Fruit fly (Drosophila melanogaster) whole organism, embryonic: ENCODE data around the gene fkh.

ENCODE experiments used
- B-H2 ChIP-seq: fragments of 200-800 bp; sonication (Bioruptor generic); optimal IDR thresholded peaks from 2 replicates; lab custom pipeline; 2018; ENCODE audit warnings: missing biosample characterization, mild to moderate bottlenecking, missing genetic modification characterization
- Blimp-1 ChIP-seq: fragments of 200-800 bp; sonication (Bioruptor generic); optimal IDR thresholded peaks from 3 replicates; lab custom pipeline; 2018; ENCODE audit warnings: missing biosample characterization, missing genetic modification characterization, mild to moderate bottlenecking, moderate library complexity, missing genetic modification reagents
- CG10321 ChIP-seq: fragments of 200-800 bp; sonication (Bioruptor generic); IDR thresholded peaks from 2 replicates; pipeline ENCODE4 v1.3.6; 2022; ENCODE audit warnings: missing biosample characterization, missing genetic modification characterization
- CG11093 ChIP-seq: fragments of 200-800 bp; sonication (Bioruptor generic); IDR thresholded peaks from 3 replicates; pipeline ENCODE4 v1.3.6; 2022; ENCODE audit warnings: missing biosample characterization, missing genetic modification characterization
- CG12071 ChIP-seq: fragments of 200-800 bp; sonication (Bioruptor generic); optimal IDR thresholded peaks from 3 replicates; lab custom pipeline; 2018; ENCODE audit warnings: missing biosample characterization, mild to moderate bottlenecking, missing genetic modification characterization
- CG12744 ChIP-seq: fragments of 200-800 bp; sonication (Bioruptor generic); optimal IDR thresholded peaks from 2 replicates; lab custom pipeline; 2016; ENCODE audit warnings: missing biosample characterization, missing genetic modification characterization
- CG12769 ChIP-seq: fragments of 200-800 bp; sonication (Bioruptor generic); optimal IDR thresholded peaks from 2 replicates; lab custom pipeline; 2019; ENCODE audit warnings: missing biosample characterization, mild to moderate bottlenecking, missing genetic modification characterization, moderate library complexity
- CG12942 ChIP-seq: fragments of 200-800 bp; sonication (Bioruptor generic); optimal IDR thresholded peaks from 3 replicates; lab custom pipeline; 2016; ENCODE audit warnings: missing biosample characterization, missing genetic modification characterization
- CG15269 ChIP-seq: fragments of 200-800 bp; sonication (Bioruptor generic); optimal IDR thresholded peaks from 2 replicates; lab custom pipeline; 2018; ENCODE audit warnings: missing biosample characterization, mild to moderate bottlenecking, missing genetic modification characterization, moderate library complexity
- CG17359 ChIP-seq: fragments of 200-800 bp; sonication (Bioruptor generic); optimal IDR thresholded peaks from 3 replicates; lab custom pipeline; 2018; ENCODE audit warnings: missing biosample characterization, mild to moderate bottlenecking, missing genetic modification characterization, moderate library complexity
- CG18011 ChIP-seq: fragments of 200-800 bp; sonication (Bioruptor generic); optimal IDR thresholded peaks from 2 replicates; lab custom pipeline; 2017; ENCODE audit warnings: missing biosample characterization, missing genetic modification characterization, mild to moderate bottlenecking, moderate library complexity, missing genotype
- CG2678 ChIP-seq: fragments of 200-800 bp; sonication (Bioruptor generic); optimal IDR thresholded peaks from 3 replicates; lab custom pipeline; 2019; ENCODE audit warnings: missing biosample characterization, mild to moderate bottlenecking, missing genetic modification characterization, moderate library complexity
- CG32532 ChIP-seq: fragments of 200-800 bp; sonication (Bioruptor generic); IDR thresholded peaks from 2 replicates; pipeline ENCODE4 v1.3.6; 2022; ENCODE audit warnings: missing biosample characterization, missing genetic modification characterization
- CG4424 ChIP-seq: fragments of 200-800 bp; sonication (Bioruptor generic); optimal IDR thresholded peaks from 3 replicates; lab custom pipeline; 2016; ENCODE audit warnings: missing biosample characterization, missing genetic modification characterization
- CG6654 ChIP-seq: fragments of 200-800 bp; sonication (Bioruptor generic); optimal IDR thresholded peaks from 2 replicates; lab custom pipeline; 2017; ENCODE audit warnings: missing biosample characterization, mild to moderate bottlenecking, missing genetic modification characterization
- CG7357 ChIP-seq: fragments of 200-800 bp; sonication (Bioruptor generic); IDR thresholded peaks from 3 replicates; pipeline ENCODE4 v1.3.6; 2022; ENCODE audit warnings: missing biosample characterization, missing genetic modification characterization
- CG7372 ChIP-seq: fragments of 200-800 bp; sonication (Bioruptor generic); IDR thresholded peaks from 2 replicates; pipeline ENCODE4 v1.3.6; 2022; ENCODE audit warnings: missing biosample characterization, missing genetic modification characterization
- CG7556 ChIP-seq: fragments of 200-800 bp; sonication (Bioruptor generic); optimal IDR thresholded peaks from 2 replicates; lab custom pipeline; 2017; ENCODE audit warnings: missing biosample characterization, mild to moderate bottlenecking, missing genetic modification characterization
- CG7745 ChIP-seq: fragments of 200-800 bp; sonication (Bioruptor generic); optimal IDR thresholded peaks from 2 replicates; lab custom pipeline; 2018; ENCODE audit warnings: missing biosample characterization, mild to moderate bottlenecking, missing genetic modification characterization, moderate library complexity
- CG7963 ChIP-seq: fragments of 200-800 bp; sonication (Bioruptor generic); IDR thresholded peaks from 3 replicates; pipeline ENCODE4 v1.3.6; 2022; ENCODE audit warnings: missing biosample characterization, missing genetic modification characterization; ENCODE audit not compliant: partially characterized antibody
- CG8290 ChIP-seq, 3 experiments: fragments of 200-800 bp; sonication (Bioruptor generic); optimal IDR thresholded peaks; 2 replicates each; lab custom pipeline; 2016 to 2019; ENCODE audit warnings: missing biosample characterization in 3 of 3, missing genetic modification characterization in 3 of 3, mild to moderate bottlenecking in 2 of 3, moderate library complexity in 1 of 3
- CG9876 ChIP-seq: fragments of 200-800 bp; sonication (Bioruptor generic); optimal IDR thresholded peaks from 2 replicates; lab custom pipeline; 2016; ENCODE audit warnings: missing biosample characterization, missing genetic modification characterization
- Gug ChIP-seq: fragments of 200-800 bp; sonication (Bioruptor generic); IDR thresholded peaks from 4 replicates; pipeline ENCODE4 v1.3.6; 2022; ENCODE audit warnings: missing biosample characterization, missing genetic modification characterization
- HLHmδ ChIP-seq: fragments of 200-800 bp; sonication (Bioruptor generic); optimal IDR thresholded peaks from 2 replicates; lab custom pipeline; 2018; ENCODE audit warnings: missing biosample characterization, mild to moderate bottlenecking, missing genetic modification characterization, moderate library complexity
- Hmr ChIP-seq: fragments of 200-800 bp; sonication (Bioruptor generic); optimal IDR thresholded peaks from 3 replicates; lab custom pipeline; 2017; ENCODE audit warnings: mild to moderate bottlenecking, missing biosample characterization, missing genetic modification reagents, missing genetic modification characterization
- Hr3 ChIP-seq: fragments of 200-800 bp; sonication (Bioruptor generic); optimal IDR thresholded peaks from 3 replicates; lab custom pipeline; 2016; ENCODE audit warnings: missing biosample characterization, missing genetic modification characterization
- Myb ChIP-seq: fragments of 200-800 bp; sonication (Bioruptor generic); optimal IDR thresholded peaks from 2 replicates; lab custom pipeline; 2016; ENCODE audit warnings: missing biosample characterization, missing genetic modification characterization
- NFAT ChIP-seq: fragments of 200-800 bp; sonication (Bioruptor generic); IDR thresholded peaks from 2 replicates; pipeline ENCODE4 v1.3.6; 2022; ENCODE audit warnings: missing biosample characterization, missing genetic modification characterization
- Poxn ChIP-seq: fragments of 200-800 bp; sonication (Bioruptor generic); IDR thresholded peaks from 2 replicates; pipeline ENCODE4 v1.3.6; 2022; ENCODE audit warnings: missing biosample characterization, missing genetic modification characterization
- Ssrp ChIP-seq: fragments of 200-800 bp; sonication (Bioruptor generic); optimal IDR thresholded peaks from 2 replicates; lab custom pipeline; 2018; ENCODE audit warnings: missing biosample characterization, mild to moderate bottlenecking, missing genetic modification characterization, moderate library complexity
- ash1 ChIP-seq: fragments of 200-800 bp; sonication (Bioruptor generic); optimal IDR thresholded peaks from 2 replicates; lab custom pipeline; 2018; ENCODE audit warnings: missing biosample characterization, mild to moderate bottlenecking, missing genetic modification characterization
- chm ChIP-seq: fragments of 200-800 bp; sonication (Bioruptor generic); IDR thresholded peaks from 2 replicates; pipeline ENCODE4 v1.3.6; 2022; ENCODE audit warnings: missing biosample characterization, missing genetic modification characterization
- disco-r ChIP-seq: fragments of 200-800 bp; sonication (Bioruptor generic); optimal IDR thresholded peaks from 2 replicates; lab custom pipeline; 2016; ENCODE audit warnings: missing biosample characterization, missing genetic modification characterization
- eve ChIP-seq, 2 experiments: fragments of >200 bp; optimal IDR thresholded peaks; 2 replicates each; lab custom pipeline; 2017; ENCODE audit warnings: missing biosample characterization in 2 of 2, missing genetic modification characterization in 2 of 2
- hbn ChIP-seq: fragments of 200-800 bp; sonication (Bioruptor generic); IDR thresholded peaks from 2 replicates; pipeline ENCODE4 v1.3.6; 2022; ENCODE audit warnings: missing biosample characterization, missing genetic modification characterization; ENCODE audit not compliant: partially characterized antibody
- hth ChIP-seq: fragments of >200 bp; optimal IDR thresholded peaks from 2 replicates; lab custom pipeline; 2017; ENCODE audit warnings: inconsistent platforms
- jumu ChIP-seq: fragments of 200-800 bp; sonication (Bioruptor generic); optimal IDR thresholded peaks from 3 replicates; lab custom pipeline; 2016; ENCODE audit warnings: missing biosample characterization, missing genetic modification characterization
- lov ChIP-seq, 2 experiments: fragments of 200-800 bp in 1 of 2; fragments of >200 bp in 1 of 2; sonication (Bioruptor generic) in 1 of 2; IDR thresholded peaks in 1 of 2; optimal IDR thresholded peaks in 1 of 2; 2 replicates in 1 of 2; 3 replicates in 1 of 2; pipeline versions ENCODE4 v1.3.6 to Lab custom; 2017 to 2022; ENCODE audit warnings: missing biosample characterization in 1 of 2, missing genetic modification characterization in 1 of 2
- luna ChIP-seq: fragments of 200-800 bp; sonication (Bioruptor generic); optimal IDR thresholded peaks from 2 replicates; lab custom pipeline; 2016; ENCODE audit warnings: missing biosample characterization, missing genetic modification characterization
- nerfin-2 ChIP-seq: fragments of 200-800 bp; sonication (Bioruptor generic); IDR thresholded peaks from 2 replicates; pipeline ENCODE4 v1.3.6; 2022; ENCODE audit warnings: missing biosample characterization, missing genetic modification characterization; ENCODE audit not compliant: partially characterized antibody
- prd ChIP-seq, 3 experiments: fragments of >200 bp in 2 of 3; fragments of 200-800 bp in 1 of 3; sonication (Bioruptor generic) in 1 of 3; optimal IDR thresholded peaks in 2 of 3; IDR thresholded peaks in 1 of 3; 2 replicates in 2 of 3; 3 replicates in 1 of 3; pipeline versions ENCODE4 v1.3.6 to Lab custom; 2017 to 2022; ENCODE audit warnings: missing biosample characterization in 1 of 3, missing genetic modification characterization in 1 of 3
- sc ChIP-seq, 3 experiments: fragments of >200 bp in 2 of 3; fragments of 200-800 bp in 1 of 3; sonication (Bioruptor generic) in 1 of 3; optimal IDR thresholded peaks; 2 replicates in 2 of 3; 3 replicates in 1 of 3; lab custom pipeline; 2017; ENCODE audit warnings: mild to moderate bottlenecking in 1 of 3, missing biosample characterization in 1 of 3, missing genetic modification characterization in 1 of 3, missing genetic modification reagents in 1 of 3
- sens-2 ChIP-seq: fragments of 200-800 bp; sonication (Bioruptor generic); IDR thresholded peaks from 2 replicates; pipeline ENCODE4 v1.3.6; 2022; ENCODE audit warnings: missing biosample characterization, missing genetic modification characterization
- seq ChIP-seq: fragments of 200-800 bp; sonication (Bioruptor generic); IDR thresholded peaks from 2 replicates; pipeline ENCODE4 v1.3.6; 2022; ENCODE audit warnings: missing biosample characterization, missing genetic modification characterization
- sim ChIP-seq: fragments of 200-800 bp; sonication (Bioruptor generic); IDR thresholded peaks from 2 replicates; pipeline ENCODE4 v1.3.6; 2022; ENCODE audit warnings: missing biosample characterization, missing genetic modification characterization
- sug ChIP-seq: fragments of 200-800 bp; optimal IDR thresholded peaks from 2 replicates; lab custom pipeline; 2019; ENCODE audit warnings: missing biosample characterization, mild to moderate bottlenecking, missing genetic modification characterization, moderate library complexity
- vnd ChIP-seq: fragments of 200-800 bp; sonication (Bioruptor generic); IDR thresholded peaks from 3 replicates; pipeline ENCODE4 v1.3.6; 2022; ENCODE audit warnings: missing biosample characterization, missing genetic modification characterization; ENCODE audit not compliant: partially characterized antibody
- yki ChIP-seq: fragments of >200 bp; optimal IDR thresholded peaks from 3 replicates; lab custom pipeline; 2018
- z ChIP-seq: fragments of 200-800 bp; sonication (Bioruptor generic); IDR thresholded peaks from 3 replicates; pipeline ENCODE4 v1.3.6; 2022; ENCODE audit warnings: missing biosample characterization, missing genetic modification characterization

The fkh gene

DNA sequence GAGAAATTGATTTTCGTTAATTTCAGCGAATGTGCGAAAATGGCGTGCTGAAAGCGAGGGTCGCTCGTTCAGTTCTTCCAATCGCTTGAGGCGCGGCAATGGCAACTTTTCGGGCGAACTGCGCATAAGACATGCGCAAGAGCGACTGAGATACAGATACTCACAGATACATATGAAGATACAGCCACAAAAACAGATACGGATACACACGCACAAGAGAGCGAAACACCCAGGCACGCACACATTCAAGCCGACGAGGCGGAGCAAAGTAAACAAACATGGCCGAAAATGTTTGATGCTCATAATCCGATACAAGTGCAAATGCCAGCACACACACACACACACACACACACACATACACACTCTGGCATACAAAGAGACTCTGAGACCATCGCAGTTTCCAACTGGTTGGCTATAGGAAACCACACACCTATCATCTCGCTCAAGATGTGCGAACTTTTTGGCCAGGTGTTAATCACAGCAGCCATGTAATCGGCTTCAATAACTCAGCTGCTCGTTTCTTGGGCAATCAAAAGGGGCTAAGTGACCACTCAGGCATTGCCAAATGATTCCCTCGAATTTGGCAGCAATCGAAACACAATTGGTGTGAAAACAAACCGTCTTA is 37.8 kb downstream of the fkh start (continued):
- TF ChIP-seq Hr3 (no peak), sug (tag; lab: Kevin White, UChicago) (peak; percentile 6), HLHmδ (no peak), CG4424 (GFP tag; lab: Kevin White, UChicago) (no peak), CG12071 (no peak), sim (GFP tag; lab: Robert Waterston, UW) (no peak), Hmr (GFP tag; lab: Kevin White, UChicago) (no peak), CG18011 (GFP tag; lab: Kevin White, UChicago) (no peak), Blimp-1 (GFP tag; lab: Kevin White, UChicago) (no peak), sens-2 (GFP tag; lab: Robert Waterston, UW) (no peak), sc (optimal IDR thresholded peaks at IDR 0.05; lab: Kevin White, UChicago) (no peak), sc (GFP tag; optimal IDR thresholded peaks at IDR 0.05; lab: Kevin White, UChicago) (no peak), seq (GFP tag; lab: Robert Waterston, UW) (peak; percentile 47; the same call in 1 of the 2 replicates), hbn (GFP tag; lab: Robert Waterston, UW) (no peak), CG32532 (GFP tag; lab: Robert Waterston, UW) (no peak), disco-r (GFP tag; lab: Kevin White, UChicago) (no peak), yki (no peak), CG10321 (no peak), CG7556 (GFP tag; lab: Kevin White, UChicago) (no peak), NFAT (GFP tag; lab: Robert Waterston, UW) (0 out of 2 replicates have a peak, but pooled peaks have one; percentile 16), CG2678 (tag; lab: Kevin White, UChicago) (no peak), Poxn (GFP tag; lab: Robert Waterston, UW) (no peak), Gug (GFP tag; lab: Robert Waterston, UW) (no peak), CG8290 (GFP tag; optimal IDR thresholded peaks at IDR 0.05; lab: Kevin White, UChicago) (no peak), CG8290 (tag; optimal IDR thresholded peaks at IDR 0.05; lab: Kevin White, UChicago) (peak in 1 of 2 experiments; percentile 16), eve (GFP tag; optimal IDR thresholded peaks at IDR 0.05; lab: Kevin White, UChicago) (no peak), CG12744 (GFP tag; lab: Kevin White, UChicago) (no peak), chm (GFP tag; lab: Robert Waterston, UW) (no peak; the same call in 1 of the 2 replicates), Myb (no peak), CG6654 (GFP tag; lab: Kevin White, UChicago) (no peak), ash1 (GFP tag; lab: Kevin White, UChicago) (no peak), CG11093 (GFP tag; lab: Robert Waterston, UW) (no peak), lov (optimal IDR thresholded peaks at IDR 0.05; lab: Kevin White, UChicago) (no peak), lov (GFP tag; IDR thresholded peaks at IDR 0.05; lab: Robert Waterston, UW) (no peak), jumu (GFP tag; lab: Kevin White, UChicago) (no peak), luna (no peak), B-H2 (GFP tag; lab: Kevin White, UChicago) (no peak), CG7745 (tag; lab: Kevin White, UChicago) (no peak), z (no peak), hth (no peak), CG12769 (tag; lab: Kevin White, UChicago) (peak; percentile 14), CG12942 (no peak), Ssrp (no peak), CG9876 (GFP tag; lab: Kevin White, UChicago) (no peak), CG15269 (no peak), CG17359 (no peak), prd (optimal IDR thresholded peaks at IDR 0.05; lab: Kevin White, UChicago) (no peak), prd (GFP tag; IDR thresholded peaks at IDR 0.05; lab: Robert Waterston, UW) (no peak), vnd (GFP tag; lab: Robert Waterston, UW) (no peak), CG7372 (GFP tag; lab: Robert Waterston, UW) (no peak), CG7963 (no peak), nerfin-2 (GFP tag; lab: Robert Waterston, UW) (no peak), CG7357 (GFP tag; lab: Robert Waterston, UW) (no peak)
